Fruit fly (Drosophila melanogaster): ENCODE measurements around the gene CG11374.

DNA sequence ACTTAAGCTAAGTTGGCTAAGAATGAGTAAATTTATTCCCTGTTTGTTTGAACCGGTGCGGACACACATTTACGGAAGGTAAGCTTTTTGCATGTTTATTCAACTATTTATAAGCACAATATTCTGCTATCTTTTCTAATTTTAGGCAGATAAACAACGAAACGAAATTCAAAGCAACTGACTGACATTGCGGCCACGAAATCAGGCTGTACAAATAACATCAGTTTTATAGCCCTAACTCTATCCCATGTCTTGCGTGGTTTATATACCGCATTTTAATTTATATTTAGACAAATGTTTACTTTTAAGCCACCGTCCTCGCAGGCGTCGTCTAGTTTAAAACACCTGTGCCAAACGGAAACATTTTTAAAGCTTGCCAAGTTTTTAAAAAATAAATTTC, 9.0 kb downstream of the CG11374 start:
- TF ChIP-seq dmrt93B (GFP tag; optimal IDR thresholded peaks at IDR 0.05) (no peak), brk (GFP tag; optimal IDR thresholded peaks at IDR 0.05) (no peak), fru (GFP tag; optimal IDR thresholded peaks at IDR 0.05) (no peak), rgr (GFP tag; optimal IDR thresholded peaks at IDR 0.05) (no peak), psq (GFP tag; optimal IDR thresholded peaks at IDR 0.05) (no peak), br (GFP tag; optimal IDR thresholded peaks at IDR 0.05) (no peak)

Measured in whole organism, wandering third instar larva.